Fruit fly (Drosophila melanogaster): ENCODE data around the gene CG13924.

Gene CG13924

DNA sequence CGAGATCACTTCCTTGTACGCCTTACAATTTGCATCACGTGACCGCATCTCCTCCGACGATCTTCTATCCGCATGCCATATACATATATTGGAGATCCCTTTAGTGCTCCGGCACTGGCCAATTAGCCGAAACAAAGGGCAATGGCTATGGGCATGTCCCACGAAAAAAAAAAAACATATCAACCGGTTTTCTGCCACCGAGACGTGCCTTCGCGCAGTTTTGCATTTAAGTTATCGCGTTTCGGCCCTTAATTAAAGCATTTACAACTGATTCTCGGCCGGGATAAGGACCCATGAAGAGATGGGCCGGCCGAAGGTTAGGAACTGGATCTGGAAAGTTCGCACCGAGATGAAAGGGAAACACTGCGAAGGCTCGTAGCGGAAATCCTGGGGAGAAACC lies 29.8 kb downstream of the CG13924 start:
- TF ChIP-seq noc (tag; optimal IDR thresholded peaks at IDR 0.05), result no peak

DNA sequence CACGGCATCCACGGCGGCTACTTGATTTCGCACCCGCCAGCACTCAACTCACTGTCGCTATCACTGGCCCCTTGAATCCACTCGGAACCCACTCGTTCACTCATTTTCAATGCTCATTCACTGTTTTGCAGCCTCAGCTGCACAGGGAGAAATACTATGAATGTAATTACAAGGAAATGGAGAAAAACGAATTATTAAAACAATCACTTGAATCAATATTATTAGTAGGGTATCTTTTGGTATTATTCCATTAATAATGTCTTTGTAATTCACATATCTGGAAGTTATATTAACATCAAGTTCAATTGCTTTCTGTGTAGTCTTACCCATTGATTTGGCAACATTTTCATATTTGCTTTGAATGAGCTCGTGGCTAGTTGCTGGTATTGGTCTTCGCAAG lies 30.8 kb downstream of the CG13924 start:
- TF ChIP-seq noc (tag; optimal IDR thresholded peaks at IDR 0.05), result no peak

DNA sequence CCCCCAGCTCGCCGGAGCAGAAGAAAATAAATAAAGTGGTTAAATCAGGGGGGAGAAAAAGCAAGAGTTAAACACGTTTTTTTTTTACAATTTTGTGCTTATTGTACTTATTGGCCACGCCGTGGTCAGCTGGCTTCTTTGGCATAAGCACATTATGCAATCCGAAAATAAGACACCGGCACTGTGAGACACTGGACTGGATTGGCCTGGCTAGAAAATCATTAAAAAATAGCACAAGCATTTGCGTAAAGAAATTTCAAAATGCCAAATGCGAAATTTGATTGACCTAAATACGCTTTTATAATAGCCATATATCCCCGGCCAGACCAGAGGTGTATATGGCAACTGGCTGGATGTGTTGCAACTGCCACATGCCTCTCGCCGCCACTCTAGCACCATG lies 34.6 kb downstream of the CG13924 start:
- TF ChIP-seq noc (tag; optimal IDR thresholded peaks at IDR 0.05), result no peak

dm6 chr3L:1905273-1905672 lies 35.5 kb downstream of the CG13924 start:
- TF ChIP-seq noc (tag; optimal IDR thresholded peaks at IDR 0.05), result no peak

dm6 chr3L:1906208-1906607 lies 36.4 kb downstream of the CG13924 start:
- TF ChIP-seq noc (tag; optimal IDR thresholded peaks at IDR 0.05), result no peak

DNA sequence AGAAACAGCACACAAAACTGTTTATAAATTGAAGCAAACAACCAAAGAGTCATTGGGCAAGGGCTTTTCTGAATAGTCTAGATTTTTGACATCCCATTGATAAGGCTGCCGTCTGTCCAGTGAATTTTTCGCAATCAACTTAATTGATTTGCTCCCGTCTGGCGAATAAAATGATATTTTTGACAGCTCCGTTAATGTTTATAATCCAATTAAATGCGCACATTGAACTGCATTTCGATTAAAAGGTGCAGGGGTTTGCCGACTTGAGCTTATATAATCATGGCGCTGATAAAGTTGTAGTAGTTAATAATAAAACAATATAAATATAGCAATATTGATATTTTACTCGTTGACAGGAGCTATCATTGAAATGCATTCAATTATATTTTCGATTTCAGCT lies 39.2 kb downstream of the CG13924 start:
- TF ChIP-seq noc (tag; optimal IDR thresholded peaks at IDR 0.05), result no peak

DNA sequence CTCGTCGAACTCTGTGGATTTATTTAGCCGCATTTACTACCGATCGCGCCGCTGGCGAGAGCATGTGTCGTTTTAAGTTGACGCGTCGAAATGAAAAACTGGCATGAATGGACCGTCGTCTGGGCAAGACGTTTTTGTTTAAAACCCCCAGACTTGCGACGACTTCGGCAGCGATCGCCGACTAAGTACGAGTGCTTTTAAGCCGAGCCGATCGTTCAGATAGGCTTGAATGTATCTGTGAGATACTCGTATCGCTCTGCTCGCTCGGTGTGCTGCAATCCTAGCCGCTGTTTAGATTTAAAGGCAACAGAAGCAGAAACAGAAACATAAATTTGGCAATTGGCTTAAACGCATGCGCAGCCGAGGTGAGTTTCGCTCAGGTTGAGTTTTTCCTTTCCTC lies 40.3 kb downstream of the CG13924 start, which contains the start of gene dsb:
Gene dsb (minus strand): TSS at position 91 of the 400 bp plus-strand sequence.
- TF ChIP-seq noc (tag; optimal IDR thresholded peaks at IDR 0.05), result no peak

- TF ChIP-seq noc (tag; optimal IDR thresholded peaks at IDR 0.05), result no peak
Observed at dm6 chr3L:1914668-1915067, 44.8 kb downstream of the CG13924 start.

dm6 chr3L:1916617-1917016 lies 46.8 kb downstream of the CG13924 start:
- TF ChIP-seq noc (tag; optimal IDR thresholded peaks at IDR 0.05), result no peak

DNA sequence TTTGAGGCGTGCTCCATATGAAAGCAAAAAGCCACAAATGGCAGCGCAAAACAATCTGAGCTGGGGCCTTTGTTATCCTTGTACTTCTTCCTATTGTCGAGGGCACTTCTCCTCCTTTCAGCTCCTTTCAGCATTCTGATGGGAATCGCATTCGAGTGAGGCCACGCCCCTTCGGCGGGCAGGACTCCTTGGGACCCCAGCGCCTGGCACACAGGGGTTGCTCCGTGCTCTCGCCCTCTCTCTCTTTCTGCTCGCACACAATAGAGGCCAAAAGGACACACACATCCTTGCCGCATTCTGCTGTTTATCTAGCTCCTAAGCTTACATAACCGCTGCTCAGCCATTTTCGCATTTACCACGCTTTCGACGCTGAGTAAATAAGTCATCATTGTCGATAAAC lies 50.2 kb downstream of the CG13924 start:
- TF ChIP-seq noc (tag; optimal IDR thresholded peaks at IDR 0.05), result no peak

DNA sequence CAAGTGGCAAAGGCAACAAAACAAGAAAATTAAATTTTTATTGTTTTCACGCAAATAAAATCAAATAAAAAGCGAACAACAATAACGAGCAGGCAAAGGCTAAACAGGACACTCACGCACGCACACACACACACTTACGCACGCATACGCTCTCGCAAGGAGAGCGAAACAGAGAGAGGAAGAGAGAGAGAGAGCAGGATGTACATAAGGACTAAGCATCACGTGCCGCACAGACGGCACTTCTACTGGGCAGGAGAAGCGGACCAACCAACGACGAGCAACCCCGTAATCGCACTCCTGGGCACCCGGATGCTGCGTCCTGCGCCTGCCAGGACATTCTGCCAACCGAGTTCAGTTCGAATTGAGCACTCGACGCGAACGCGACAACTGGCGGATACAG lies 51.1 kb downstream of the CG13924 start, which contains the start of gene Dbx:
Gene Dbx (plus strand): TSS at position 365 of the 400 bp plus-strand sequence.
- TF ChIP-seq noc (tag; optimal IDR thresholded peaks at IDR 0.05), result no peak

All from whole organism, larva.